Fruit fly (Drosophila melanogaster) whole organism, embryonic: ENCODE measurements around the gene Mbs.

ENCODE experiments used
- Antp ChIP-seq: fragments of 200-800 bp; sonication (Bioruptor generic); optimal IDR thresholded peaks from 3 replicates; lab custom pipeline; 2016; ENCODE audit warnings: missing biosample characterization, missing genetic modification characterization
- Atf6 ChIP-seq: fragments of 200-800 bp; sonication (Bioruptor generic); IDR thresholded peaks from 2 replicates; pipeline ENCODE4 v1.3.6; 2022; ENCODE audit warnings: missing biosample characterization, missing genetic modification characterization
- CG1024 ChIP-seq: fragments of 200-800 bp; sonication (Bioruptor generic); IDR thresholded peaks from 2 replicates; pipeline ENCODE4 v1.3.6; 2022; ENCODE audit warnings: missing biosample characterization, missing genetic modification characterization
- CG10462 ChIP-seq: fragments of 200-800 bp; sonication (Bioruptor generic); optimal IDR thresholded peaks from 2 replicates; lab custom pipeline; 2016; ENCODE audit warnings: missing biosample characterization, missing genetic modification characterization
- CG11093 ChIP-seq: fragments of 200-800 bp; sonication (Bioruptor generic); IDR thresholded peaks from 3 replicates; pipeline ENCODE4 v1.3.6; 2022; ENCODE audit warnings: missing biosample characterization, missing genetic modification characterization
- CG11456 ChIP-seq: fragments of 200-800 bp; sonication (Bioruptor generic); IDR thresholded peaks from 3 replicates; pipeline ENCODE4 v1.3.6; 2022; ENCODE audit warnings: missing biosample characterization, missing genetic modification characterization
- CG12299 ChIP-seq: fragments of 200-800 bp; sonication (Bioruptor generic); optimal IDR thresholded peaks from 2 replicates; lab custom pipeline; 2018; ENCODE audit warnings: missing biosample characterization, mild to moderate bottlenecking, missing genetic modification characterization
- CG13624 ChIP-seq: fragments of 200-800 bp; sonication (Bioruptor generic); optimal IDR thresholded peaks from 2 replicates; lab custom pipeline; 2016; ENCODE audit warnings: missing biosample characterization, missing genetic modification characterization
- CG15601 ChIP-seq: fragments of 200-800 bp; sonication (Bioruptor generic); optimal IDR thresholded peaks from 3 replicates; lab custom pipeline; 2019; ENCODE audit warnings: missing biosample characterization, mild to moderate bottlenecking, missing genetic modification characterization, moderate library complexity
- CG1602 ChIP-seq: fragments of 200-800 bp; sonication (Bioruptor generic); optimal IDR thresholded peaks from 3 replicates; lab custom pipeline; 2016; ENCODE audit warnings: missing biosample characterization, missing genetic modification characterization
- CG17568 ChIP-seq: fragments of 200-800 bp; sonication (Bioruptor generic); optimal IDR thresholded peaks from 2 replicates; lab custom pipeline; 2018; ENCODE audit warnings: missing biosample characterization, mild to moderate bottlenecking, missing genetic modification characterization, moderate library complexity
- CG17912 ChIP-seq: fragments of 200-800 bp; sonication (Bioruptor generic); optimal IDR thresholded peaks from 2 replicates; lab custom pipeline; 2018; ENCODE audit warnings: missing biosample characterization, mild to moderate bottlenecking, missing genetic modification characterization
- CG18011 ChIP-seq: fragments of 200-800 bp; sonication (Bioruptor generic); optimal IDR thresholded peaks from 2 replicates; lab custom pipeline; 2017; ENCODE audit warnings: missing biosample characterization, missing genetic modification characterization, mild to moderate bottlenecking, moderate library complexity, missing genotype
- CG30431 ChIP-seq: fragments of 200-800 bp; sonication (Bioruptor generic); optimal IDR thresholded peaks from 2 replicates; lab custom pipeline; 2017; ENCODE audit warnings: missing biosample characterization, missing genetic modification characterization
- CG3065 ChIP-seq: fragments of 200-800 bp; sonication (Bioruptor generic); optimal IDR thresholded peaks from 2 replicates; lab custom pipeline; 2016; ENCODE audit warnings: missing biosample characterization, missing genetic modification characterization
- CG4360 ChIP-seq: fragments of 200-800 bp; sonication (Bioruptor generic); IDR thresholded peaks from 2 replicates; pipeline ENCODE4 v1.3.6; 2022; ENCODE audit warnings: missing biosample characterization, missing genetic modification characterization
- CG4617 ChIP-seq: fragments of 200-800 bp; sonication (Bioruptor generic); optimal IDR thresholded peaks from 3 replicates; lab custom pipeline; 2016; ENCODE audit warnings: missing biosample characterization, missing genetic modification characterization, borderline replicate concordance
- CG7963 ChIP-seq: fragments of 200-800 bp; sonication (Bioruptor generic); IDR thresholded peaks from 3 replicates; pipeline ENCODE4 v1.3.6; 2022; ENCODE audit warnings: missing biosample characterization, missing genetic modification characterization; ENCODE audit not compliant: partially characterized antibody
- CG9437 ChIP-seq: fragments of 200-800 bp; sonication (Bioruptor generic); optimal IDR thresholded peaks from 2 replicates; lab custom pipeline; 2018; ENCODE audit warnings: missing biosample characterization, mild to moderate bottlenecking, missing genetic modification characterization
- CG9876 ChIP-seq: fragments of 200-800 bp; sonication (Bioruptor generic); optimal IDR thresholded peaks from 2 replicates; lab custom pipeline; 2016; ENCODE audit warnings: missing biosample characterization, missing genetic modification characterization
- Chrac-16 ChIP-seq: fragments of 200-800 bp; sonication (Bioruptor generic); optimal IDR thresholded peaks from 3 replicates; lab custom pipeline; 2016; ENCODE audit warnings: missing biosample characterization, missing genetic modification characterization
- Deaf1 ChIP-seq: fragments of 200-800 bp; optimal IDR thresholded peaks from 3 replicates; lab custom pipeline; 2019; ENCODE audit warnings: missing biosample characterization, mild to moderate bottlenecking, missing genetic modification characterization, moderate library complexity
- Doc3 ChIP-seq: fragments of 200-800 bp; sonication (Bioruptor generic); IDR thresholded peaks from 3 replicates; pipeline ENCODE4 v1.3.6; 2022; ENCODE audit warnings: missing biosample characterization, missing genetic modification characterization; ENCODE audit not compliant: partially characterized antibody
- Hand ChIP-seq: fragments of 200-800 bp; sonication (Bioruptor generic); optimal IDR thresholded peaks from 2 replicates; lab custom pipeline; 2017; ENCODE audit warnings: mild to moderate bottlenecking, missing biosample characterization, missing genetic modification reagents, missing genetic modification characterization
- MBD-R2 ChIP-seq: fragments of 200-800 bp; sonication (Bioruptor generic); IDR thresholded peaks from 2 replicates; pipeline ENCODE4 v1.3.6; 2022; ENCODE audit warnings: missing biosample characterization, missing genetic modification characterization
- NK7.1 ChIP-seq: fragments of 200-800 bp; sonication (Bioruptor generic); optimal IDR thresholded peaks from 3 replicates; lab custom pipeline; 2016; ENCODE audit warnings: missing biosample characterization, missing genetic modification characterization
- Neu2 ChIP-seq: fragments of 200-800 bp; sonication (Bioruptor generic); optimal IDR thresholded peaks from 3 replicates; lab custom pipeline; 2016; ENCODE audit warnings: missing biosample characterization, missing genetic modification characterization, borderline replicate concordance
- PHDP ChIP-seq: fragments of 200-800 bp; sonication (Bioruptor generic); optimal IDR thresholded peaks from 3 replicates; lab custom pipeline; 2018; ENCODE audit warnings: missing biosample characterization, mild to moderate bottlenecking, missing genetic modification characterization, moderate library complexity
- Pdp1 ChIP-seq, 2 experiments: fragments of 200-800 bp; sonication (Bioruptor generic); optimal IDR thresholded peaks; 3 replicates each; lab custom pipeline; 2016; ENCODE audit warnings: missing biosample characterization in 2 of 2, missing genetic modification characterization in 2 of 2, mild to moderate bottlenecking in 1 of 2, moderate library complexity in 1 of 2
- Trl ChIP-seq, 3 experiments: fragments of >200 bp in 2 of 3; fragments of 200-800 bp in 1 of 3; sonication (Bioruptor generic) in 1 of 3; optimal IDR thresholded peaks; 2 replicates in 1 of 3; 3 replicates in 2 of 3; lab custom pipeline; 2016 to 2017; ENCODE audit warnings: missing biosample characterization in 1 of 3, missing genetic modification characterization in 1 of 3
- ac ChIP-seq: fragments of 200-800 bp; sonication (Bioruptor generic); optimal IDR thresholded peaks from 3 replicates; lab custom pipeline; 2017; ENCODE audit warnings: missing biosample characterization, mild to moderate bottlenecking, missing genetic modification characterization
- ara ChIP-seq: fragments of 200-800 bp; sonication (Bioruptor generic); IDR thresholded peaks from 2 replicates; pipeline ENCODE4 v1.3.6; 2022; ENCODE audit warnings: missing biosample characterization, missing genetic modification characterization
- btn ChIP-seq: fragments of 200-800 bp; sonication (Bioruptor generic); optimal IDR thresholded peaks from 2 replicates; lab custom pipeline; 2016; ENCODE audit warnings: missing biosample characterization, missing genetic modification characterization
- chif ChIP-seq, 2 experiments: fragments of 200-800 bp; sonication (Bioruptor generic); optimal IDR thresholded peaks; 3 replicates each; lab custom pipeline; 2016; ENCODE audit warnings: missing biosample characterization in 2 of 2, missing genetic modification characterization in 2 of 2
- chinmo ChIP-seq: fragments of 200-800 bp; sonication (Bioruptor generic); IDR thresholded peaks from 4 replicates; pipeline ENCODE4 v1.3.6; 2022; ENCODE audit warnings: missing biosample characterization, missing genetic modification characterization; ENCODE audit not compliant: partially characterized antibody
- fru ChIP-seq: fragments of >200 bp; optimal IDR thresholded peaks from 2 replicates; lab custom pipeline; 2017
- hbn ChIP-seq: fragments of 200-800 bp; sonication (Bioruptor generic); IDR thresholded peaks from 2 replicates; pipeline ENCODE4 v1.3.6; 2022; ENCODE audit warnings: missing biosample characterization, missing genetic modification characterization; ENCODE audit not compliant: partially characterized antibody
- hkb ChIP-seq, 2 experiments: fragments of 200-800 bp in 1 of 2; fragments of >200 bp in 1 of 2; sonication (Bioruptor generic) in 1 of 2; IDR thresholded peaks in 1 of 2; optimal IDR thresholded peaks in 1 of 2; 2 replicates each; pipeline versions ENCODE4 v1.3.6 to Lab custom; 2017 to 2022; ENCODE audit warnings: missing biosample characterization in 1 of 2, missing genetic modification characterization in 1 of 2
- lmd ChIP-seq: fragments of 200-800 bp; sonication (Bioruptor generic); IDR thresholded peaks from 2 replicates; pipeline ENCODE4 v1.3.6; 2022; ENCODE audit warnings: missing biosample characterization, missing genetic modification characterization
- mirr ChIP-seq: fragments of 200-800 bp; sonication (Bioruptor generic); optimal IDR thresholded peaks from 3 replicates; lab custom pipeline; 2018; ENCODE audit warnings: missing biosample characterization, mild to moderate bottlenecking, missing genetic modification characterization
- nerfin-2 ChIP-seq: fragments of 200-800 bp; sonication (Bioruptor generic); IDR thresholded peaks from 2 replicates; pipeline ENCODE4 v1.3.6; 2022; ENCODE audit warnings: missing biosample characterization, missing genetic modification characterization; ENCODE audit not compliant: partially characterized antibody
- phol ChIP-seq: fragments of 200-800 bp; sonication (Bioruptor generic); optimal IDR thresholded peaks from 3 replicates; lab custom pipeline; 2018; ENCODE audit warnings: missing biosample characterization, mild to moderate bottlenecking, missing genetic modification characterization, moderate library complexity
- pnt ChIP-seq: fragments of 200-800 bp; sonication (Bioruptor generic); optimal IDR thresholded peaks from 3 replicates; lab custom pipeline; 2016; ENCODE audit warnings: missing biosample characterization, missing genetic modification characterization
- pros ChIP-seq: fragments of 200-800 bp; sonication (Bioruptor generic); optimal IDR thresholded peaks from 3 replicates; lab custom pipeline; 2019; ENCODE audit warnings: missing biosample characterization, mild to moderate bottlenecking, missing genetic modification characterization, moderate library complexity
- row ChIP-seq: fragments of 200-800 bp; sonication (Bioruptor generic); IDR thresholded peaks from 3 replicates; pipeline ENCODE4 v1.3.6; 2022; ENCODE audit warnings: missing biosample characterization, missing genetic modification characterization
- sr ChIP-seq: fragments of 200-800 bp; sonication (Bioruptor generic); IDR thresholded peaks from 3 replicates; pipeline ENCODE4 v1.3.6; 2022; ENCODE audit warnings: missing biosample characterization, missing genetic modification characterization
- tin ChIP-seq: fragments of 200-800 bp; sonication (Bioruptor generic); optimal IDR thresholded peaks from 3 replicates; lab custom pipeline; 2016; ENCODE audit warnings: missing biosample characterization, missing genetic modification characterization
- toy ChIP-seq: fragments of 200-800 bp; sonication (Bioruptor generic); IDR thresholded peaks from 2 replicates; pipeline ENCODE4 v1.3.6; 2022; ENCODE audit warnings: missing biosample characterization, missing genetic modification characterization

The Mbs gene

DNA sequence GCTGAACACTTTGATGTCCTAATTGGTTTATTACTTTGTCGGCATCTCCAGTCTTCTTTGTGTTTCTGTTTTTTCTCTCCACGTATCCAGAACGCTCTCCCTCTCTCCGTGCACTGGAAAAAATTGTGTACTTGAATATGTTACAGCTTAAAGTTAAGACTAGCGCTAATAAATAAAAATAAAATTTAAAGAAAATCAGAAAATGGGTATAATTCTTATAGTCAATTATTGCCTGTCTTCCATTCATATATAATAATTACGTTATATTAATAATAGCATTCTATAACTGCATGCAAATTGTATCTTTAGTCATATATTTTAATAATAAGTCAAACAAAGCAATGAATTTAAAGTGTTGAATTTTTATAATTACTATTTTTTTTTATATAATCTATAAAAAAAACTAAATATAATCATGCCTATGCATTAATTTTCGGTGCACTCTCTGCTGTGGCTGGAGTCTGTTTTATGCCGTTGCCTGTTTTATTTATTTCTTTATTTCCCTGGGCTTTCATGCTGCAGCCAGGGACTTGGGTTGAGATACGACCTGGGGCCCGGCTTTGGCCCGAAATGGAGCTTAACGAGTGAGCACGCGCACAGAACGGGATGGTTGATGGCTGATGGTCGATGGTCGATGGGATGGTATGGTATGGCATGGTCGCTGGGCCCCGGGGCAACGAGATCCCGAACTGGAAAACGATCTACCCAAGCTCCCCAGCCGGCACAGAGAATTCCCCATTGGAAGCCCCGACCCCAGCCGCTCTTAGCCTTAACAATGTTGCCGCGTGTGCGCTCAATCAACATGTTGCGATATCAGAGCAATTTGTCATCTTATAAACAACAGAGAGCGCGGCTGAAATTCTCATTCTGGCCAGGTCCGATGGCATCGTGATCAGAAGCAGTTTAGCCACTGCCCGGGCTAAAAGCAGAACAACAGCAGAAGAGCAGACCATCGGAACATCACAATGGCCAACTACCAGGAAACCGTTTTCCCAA lies 35.7 kb upstream of the Mbs start (continued):
- no peak for TF ChIP-seq ac (GFP tag; lab: Kevin White, UChicago)
- no peak for TF ChIP-seq lmd
- TF ChIP-seq btn = no peak
- no peak for TF ChIP-seq CG18011 (GFP tag; lab: Kevin White, UChicago)
- no peak for TF ChIP-seq CG12299
- TF ChIP-seq Hand (GFP tag; lab: Kevin White, UChicago) = no peak
- no peak for TF ChIP-seq tin (GFP tag; lab: Kevin White, UChicago)
- no peak for TF ChIP-seq Atf6
- TF ChIP-seq phol (tag; lab: Kevin White, UChicago) = peak; percentile 58
- TF ChIP-seq CG17912 (GFP tag; lab: Kevin White, UChicago) = no peak
- no peak for TF ChIP-seq CG4617 (GFP tag; lab: Kevin White, UChicago)
- no peak for TF ChIP-seq nerfin-2
- no peak for TF ChIP-seq CG10462 (GFP tag; lab: Kevin White, UChicago)
- TF ChIP-seq Deaf1 (tag; lab: Kevin White, UChicago) = no peak
- no peak for TF ChIP-seq CG30431 (GFP tag; lab: Kevin White, UChicago)
- TF ChIP-seq CG1602 = no peak
- no peak for TF ChIP-seq toy (GFP tag; lab: Robert Waterston, UW)
- TF ChIP-seq CG3065 (GFP tag; lab: Kevin White, UChicago) = no peak
- TF ChIP-seq CG9876 = no peak
- TF ChIP-seq row (GFP tag; lab: Robert Waterston, UW) = no peak
- peak; percentile 8 for TF ChIP-seq CG15601 (tag; lab: Kevin White, UChicago)
- no peak for TF ChIP-seq NK7.1 (GFP tag; lab: Kevin White, UChicago)
- no peak for TF ChIP-seq CG11093
- no peak for TF ChIP-seq Neu2 (GFP tag; lab: Kevin White, UChicago)
- no peak for TF ChIP-seq PHDP (tag; lab: Kevin White, UChicago)
- TF ChIP-seq Doc3 (GFP tag; lab: Robert Waterston, UW) = no peak
- no peak for TF ChIP-seq chinmo
- 0 out of 3 replicates have a peak, but pooled peaks have one; percentile 42 for TF ChIP-seq CG11456 (GFP tag; lab: Robert Waterston, UW)
- no peak for TF ChIP-seq ara (GFP tag; lab: Robert Waterston, UW)
- TF ChIP-seq pros = no peak
- TF ChIP-seq CG1024 (GFP tag; lab: Robert Waterston, UW) = 0 out of 2 replicates have a peak, but pooled peaks have one; percentile 2
- TF ChIP-seq CG9437 (GFP tag; lab: Kevin White, UChicago) = no peak
- no peak for TF ChIP-seq Antp (GFP tag; lab: Kevin White, UChicago)
- no peak for TF ChIP-seq Chrac-16 (GFP tag; lab: Kevin White, UChicago)
- no peak for TF ChIP-seq sr (GFP tag; lab: Robert Waterston, UW)
- no peak for TF ChIP-seq Pdp1 (GFP tag; optimal IDR thresholded peaks at IDR 0.05; lab: Kevin White, UChicago)
- TF ChIP-seq Trl (optimal IDR thresholded peaks at IDR 0.05; lab: Kevin White, UChicago) = no peak
- no peak for TF ChIP-seq Trl (GFP tag; optimal IDR thresholded peaks at IDR 0.05; lab: Kevin White, UChicago)
- TF ChIP-seq hkb (optimal IDR thresholded peaks at IDR 0.05; lab: Kevin White, UChicago) = no peak
- no peak for TF ChIP-seq hkb (GFP tag; IDR thresholded peaks at IDR 0.05; lab: Robert Waterston, UW)
- no peak for TF ChIP-seq mirr (GFP tag; lab: Kevin White, UChicago)
- no peak for TF ChIP-seq CG17568 (GFP tag; lab: Kevin White, UChicago)
- TF ChIP-seq fru = no peak
- no peak for TF ChIP-seq CG13624 (GFP tag; lab: Kevin White, UChicago)
- TF ChIP-seq chif (GFP tag; optimal IDR thresholded peaks at IDR 0.05; lab: Kevin White, UChicago) = no peak
- no peak for TF ChIP-seq hbn (GFP tag; lab: Robert Waterston, UW)
- no peak for TF ChIP-seq MBD-R2 (GFP tag; lab: Robert Waterston, UW)
- TF ChIP-seq CG7963 (GFP tag; lab: Robert Waterston, UW) = no peak
- TF ChIP-seq pnt (GFP tag; lab: Kevin White, UChicago) = no peak
- TF ChIP-seq CG4360 = no peak
